Worm (Caenorhabditis elegans) whole organism, L4/young adult: Measurements from ENCODE around the gene ajm-1.

Experiments
- dao-5 ChIP-seq: sonication (generic microtip); optimal IDR thresholded peaks from 2 replicates; lab custom pipeline; 2016; ENCODE audit warnings: missing genotype, missing genetic modification characterization, moderate library complexity, missing compliant biosample characterization
- him-1 ChIP-seq: sonication (generic microtip); optimal IDR thresholded peaks from 2 replicates; lab custom pipeline; 2016; ENCODE audit warnings: missing genotype, missing genetic modification reagents, missing genetic modification characterization, missing compliant biosample characterization

DNA sequence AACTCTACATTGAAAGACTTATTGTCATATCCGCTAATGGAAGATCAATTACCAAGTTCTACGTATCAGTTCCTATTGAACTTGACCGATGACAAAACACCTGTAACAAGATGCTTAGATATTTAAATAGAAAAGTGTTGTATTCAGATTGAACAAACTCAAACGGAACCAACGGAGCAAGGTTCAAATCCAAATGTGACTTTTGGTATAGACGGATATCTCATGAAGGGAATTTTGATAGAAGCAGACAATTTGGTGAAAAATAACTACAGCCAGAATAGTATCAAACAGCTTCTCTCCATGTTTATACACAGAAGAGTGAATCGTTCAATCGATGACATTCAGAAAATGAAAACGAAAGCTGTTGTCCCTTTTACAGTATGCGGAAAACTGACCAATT lies 19.3 kb upstream of the ajm-1 start:
- TF ChIP-seq dao-5 (tag; lab: Kevin White, UChicago), result no peak
- TF ChIP-seq him-1, result no peak
